Fruit fly (Drosophila melanogaster) whole organism, embryonic: ENCODE measurements around the gene CG33502.
A peak's percentile ranks its signal among the peaks of the same experiment; 100 is the strongest.

Experiments used
- Atf3 ChIP-seq: fragments of 200-800 bp; sonication (Bioruptor generic); optimal IDR thresholded peaks from 3 replicates; lab custom pipeline; 2016; ENCODE audit warnings: missing biosample characterization, missing genetic modification characterization
- Bdp1 ChIP-seq: fragments of 200-800 bp; sonication (Bioruptor generic); optimal IDR thresholded peaks from 3 replicates; lab custom pipeline; 2016; ENCODE audit warnings: missing biosample characterization, missing genetic modification characterization
- Bteb2 ChIP-seq: fragments of 200-800 bp; sonication (Bioruptor generic); optimal IDR thresholded peaks from 2 replicates; lab custom pipeline; 2016; ENCODE audit warnings: missing biosample characterization, missing genetic modification characterization
- CG10209 ChIP-seq: fragments of 200-800 bp; sonication (Bioruptor generic); optimal IDR thresholded peaks from 3 replicates; lab custom pipeline; 2017; ENCODE audit warnings: missing biosample characterization, mild to moderate bottlenecking, missing genetic modification characterization, missing genetic modification reagents
- CG11247 ChIP-seq: fragments of 200-800 bp; sonication (Bioruptor generic); IDR thresholded peaks from 2 replicates; pipeline ENCODE4 v1.3.6; 2022; ENCODE audit warnings: missing biosample characterization, missing genetic modification characterization
- CG11504 ChIP-seq: fragments of 200-800 bp; sonication (Bioruptor generic); optimal IDR thresholded peaks from 3 replicates; lab custom pipeline; 2019; ENCODE audit warnings: missing biosample characterization, mild to moderate bottlenecking, missing genetic modification characterization, moderate library complexity
- CG12104 ChIP-seq: fragments of 200-800 bp; sonication (Bioruptor generic); optimal IDR thresholded peaks from 3 replicates; lab custom pipeline; 2016; ENCODE audit warnings: missing biosample characterization, missing genetic modification characterization
- CG12155 ChIP-seq: fragments of 200-800 bp; sonication (Bioruptor generic); optimal IDR thresholded peaks from 3 replicates; lab custom pipeline; 2016; ENCODE audit warnings: missing biosample characterization, missing genetic modification characterization
- CG13296 ChIP-seq: fragments of 200-800 bp; sonication (Bioruptor generic); optimal IDR thresholded peaks from 3 replicates; lab custom pipeline; 2018; ENCODE audit warnings: missing biosample characterization, mild to moderate bottlenecking, missing genetic modification characterization
- CG13424 ChIP-seq: fragments of 200-800 bp; sonication (Bioruptor generic); optimal IDR thresholded peaks from 2 replicates; lab custom pipeline; 2019; ENCODE audit warnings: missing biosample characterization, mild to moderate bottlenecking, missing genetic modification characterization, moderate library complexity
- CG31224 ChIP-seq: fragments of 200-800 bp; sonication (Bioruptor generic); IDR thresholded peaks from 2 replicates; pipeline ENCODE4 v1.3.6; 2022; ENCODE audit warnings: missing biosample characterization, missing genetic modification characterization
- CG3847 ChIP-seq: fragments of 200-800 bp; sonication (Bioruptor generic); IDR thresholded peaks from 2 replicates; pipeline ENCODE4 v1.3.6; 2022; ENCODE audit warnings: missing biosample characterization, missing genetic modification characterization
- CG4707 ChIP-seq: fragments of 200-800 bp; sonication (Bioruptor generic); optimal IDR thresholded peaks from 2 replicates; lab custom pipeline; 2018; ENCODE audit warnings: missing biosample characterization, mild to moderate bottlenecking, missing genetic modification characterization, moderate library complexity
- CG4820 ChIP-seq: fragments of 200-800 bp; sonication (Bioruptor generic); optimal IDR thresholded peaks from 3 replicates; lab custom pipeline; 2016; ENCODE audit warnings: missing biosample characterization, missing genetic modification characterization
- CG7987 ChIP-seq: fragments of 200-800 bp; sonication (Bioruptor generic); optimal IDR thresholded peaks from 2 replicates; lab custom pipeline; 2018; ENCODE audit warnings: missing biosample characterization, mild to moderate bottlenecking, missing genetic modification characterization, moderate library complexity
- CG8290 ChIP-seq, 3 experiments: fragments of 200-800 bp; sonication (Bioruptor generic); optimal IDR thresholded peaks; 2 replicates each; lab custom pipeline; 2016 to 2019; ENCODE audit warnings: missing biosample characterization in 3 of 3, missing genetic modification characterization in 3 of 3, mild to moderate bottlenecking in 2 of 3, moderate library complexity in 1 of 3
- CG8359 ChIP-seq: fragments of 200-800 bp; sonication (Bioruptor generic); optimal IDR thresholded peaks from 2 replicates; lab custom pipeline; 2017; ENCODE audit warnings: missing biosample characterization, mild to moderate bottlenecking, missing genetic modification characterization, borderline replicate concordance
- CG9609 ChIP-seq: fragments of 200-800 bp; sonication (Bioruptor generic); optimal IDR thresholded peaks from 3 replicates; lab custom pipeline; 2016; ENCODE audit warnings: missing biosample characterization, missing genetic modification characterization
- H15 ChIP-seq: fragments of 200-800 bp; sonication (Bioruptor generic); IDR thresholded peaks from 3 replicates; pipeline ENCODE4 v1.3.6; 2022; ENCODE audit warnings: missing biosample characterization, missing genetic modification characterization
- HLHmδ ChIP-seq: fragments of 200-800 bp; sonication (Bioruptor generic); optimal IDR thresholded peaks from 2 replicates; lab custom pipeline; 2018; ENCODE audit warnings: missing biosample characterization, mild to moderate bottlenecking, missing genetic modification characterization, moderate library complexity
- Hand ChIP-seq: fragments of 200-800 bp; sonication (Bioruptor generic); optimal IDR thresholded peaks from 2 replicates; lab custom pipeline; 2017; ENCODE audit warnings: mild to moderate bottlenecking, missing biosample characterization, missing genetic modification reagents, missing genetic modification characterization
- Hr3 ChIP-seq: fragments of 200-800 bp; sonication (Bioruptor generic); optimal IDR thresholded peaks from 3 replicates; lab custom pipeline; 2016; ENCODE audit warnings: missing biosample characterization, missing genetic modification characterization
- Hr39 ChIP-seq: fragments of >200 bp; optimal IDR thresholded peaks from 2 replicates; lab custom pipeline; 2017
- Hsf ChIP-seq: fragments of 200-800 bp; sonication (Bioruptor generic); optimal IDR thresholded peaks from 3 replicates; lab custom pipeline; 2016; ENCODE audit warnings: missing biosample characterization, missing genetic modification characterization
- Jarid2 ChIP-seq: fragments of 200-800 bp; sonication (Bioruptor generic); optimal IDR thresholded peaks from 3 replicates; lab custom pipeline; 2017; ENCODE audit warnings: mild to moderate bottlenecking, missing biosample characterization, missing genetic modification reagents, missing genetic modification characterization
- MESR4 ChIP-seq: fragments of 200-800 bp; sonication (Bioruptor generic); optimal IDR thresholded peaks from 2 replicates; lab custom pipeline; 2018; ENCODE audit warnings: missing biosample characterization, mild to moderate bottlenecking, missing genetic modification characterization, moderate library complexity
- Max ChIP-seq: fragments of 200-800 bp; sonication (Bioruptor generic); optimal IDR thresholded peaks from 2 replicates; lab custom pipeline; 2016; ENCODE audit warnings: missing biosample characterization, mild to moderate bottlenecking, missing genetic modification characterization
- Mes4 ChIP-seq: fragments of 200-800 bp; sonication (Bioruptor generic); optimal IDR thresholded peaks from 2 replicates; lab custom pipeline; 2016; ENCODE audit warnings: missing biosample characterization, missing genetic modification characterization
- Nf-YC ChIP-seq: fragments of 200-800 bp; optimal IDR thresholded peaks from 3 replicates; lab custom pipeline; 2019; ENCODE audit warnings: missing biosample characterization, mild to moderate bottlenecking, missing genetic modification characterization, moderate library complexity
- NfI ChIP-seq: fragments of 200-800 bp; sonication (Bioruptor generic); optimal IDR thresholded peaks from 3 replicates; lab custom pipeline; 2018; ENCODE audit warnings: missing biosample characterization, mild to moderate bottlenecking, missing genetic modification characterization, moderate library complexity
- Ptx1 ChIP-seq: fragments of 200-800 bp; sonication (Bioruptor generic); IDR thresholded peaks from 2 replicates; pipeline ENCODE4 v1.3.6; 2022; ENCODE audit warnings: missing biosample characterization, missing genetic modification characterization
- Sox100B ChIP-seq: fragments of 200-800 bp; sonication (Bioruptor generic); optimal IDR thresholded peaks from 3 replicates; lab custom pipeline; 2018; ENCODE audit warnings: missing biosample characterization, mild to moderate bottlenecking, missing genetic modification characterization
- Taf1 ChIP-seq: fragments of 200-800 bp; sonication (Bioruptor generic); IDR thresholded peaks from 2 replicates; pipeline ENCODE4 v1.3.6; 2022; ENCODE audit warnings: missing biosample characterization, missing genetic modification characterization
- dimm ChIP-seq: fragments of 200-800 bp; sonication (Bioruptor generic); IDR thresholded peaks from 2 replicates; pipeline ENCODE4 v1.3.6; 2022; ENCODE audit warnings: missing biosample characterization, missing genetic modification characterization
- emc ChIP-seq: fragments of 200-800 bp; sonication (Bioruptor generic); optimal IDR thresholded peaks from 2 replicates; lab custom pipeline; 2016; ENCODE audit warnings: missing biosample characterization, missing genetic modification characterization
- fd96Cb ChIP-seq: fragments of 200-800 bp; sonication (Bioruptor generic); optimal IDR thresholded peaks from 2 replicates; lab custom pipeline; 2018; ENCODE audit warnings: missing biosample characterization, mild to moderate bottlenecking, missing genetic modification characterization, moderate library complexity
- gcm2 ChIP-seq: fragments of 200-800 bp; sonication (Bioruptor generic); optimal IDR thresholded peaks from 2 replicates; lab custom pipeline; 2016; ENCODE audit warnings: missing biosample characterization, missing genetic modification characterization
- grn ChIP-seq: fragments of 200-800 bp; sonication (Bioruptor generic); optimal IDR thresholded peaks from 3 replicates; lab custom pipeline; 2017; ENCODE audit warnings: missing biosample characterization, missing genetic modification characterization
- ham ChIP-seq: fragments of 200-800 bp; sonication (Bioruptor generic); IDR thresholded peaks from 2 replicates; pipeline ENCODE4 v1.3.6; 2022; ENCODE audit warnings: missing biosample characterization, missing genetic modification characterization
- hth ChIP-seq: fragments of >200 bp; optimal IDR thresholded peaks from 2 replicates; lab custom pipeline; 2017; ENCODE audit warnings: inconsistent platforms
- lmd ChIP-seq: fragments of 200-800 bp; sonication (Bioruptor generic); IDR thresholded peaks from 2 replicates; pipeline ENCODE4 v1.3.6; 2022; ENCODE audit warnings: missing biosample characterization, missing genetic modification characterization
- lov ChIP-seq, 2 experiments: fragments of 200-800 bp in 1 of 2; fragments of >200 bp in 1 of 2; sonication (Bioruptor generic) in 1 of 2; IDR thresholded peaks in 1 of 2; optimal IDR thresholded peaks in 1 of 2; 2 replicates in 1 of 2; 3 replicates in 1 of 2; pipeline versions ENCODE4 v1.3.6 to Lab custom; 2017 to 2022; ENCODE audit warnings: missing biosample characterization in 1 of 2, missing genetic modification characterization in 1 of 2
- pita ChIP-seq: fragments of 200-800 bp; sonication (Bioruptor generic); optimal IDR thresholded peaks from 2 replicates; lab custom pipeline; 2017; ENCODE audit warnings: missing biosample characterization, mild to moderate bottlenecking, missing genetic modification characterization
- ro ChIP-seq: fragments of 200-800 bp; sonication (Bioruptor generic); IDR thresholded peaks from 2 replicates; pipeline ENCODE4 v1.3.6; 2022; ENCODE audit warnings: missing biosample characterization, missing genetic modification characterization
- salm ChIP-seq: fragments of 200-800 bp; sonication (Bioruptor generic); optimal IDR thresholded peaks from 2 replicates; lab custom pipeline; 2018; ENCODE audit warnings: missing biosample characterization, mild to moderate bottlenecking, missing genetic modification characterization
- schlank ChIP-seq: fragments of 200-800 bp; sonication (Bioruptor generic); optimal IDR thresholded peaks from 2 replicates; lab custom pipeline; 2018; ENCODE audit warnings: missing biosample characterization, mild to moderate bottlenecking, missing genetic modification characterization
- sens-2 ChIP-seq: fragments of 200-800 bp; sonication (Bioruptor generic); IDR thresholded peaks from 2 replicates; pipeline ENCODE4 v1.3.6; 2022; ENCODE audit warnings: missing biosample characterization, missing genetic modification characterization
- slp2 ChIP-seq: fragments of 200-800 bp; sonication (Bioruptor generic); optimal IDR thresholded peaks from 2 replicates; lab custom pipeline; 2016; ENCODE audit warnings: missing biosample characterization, missing genetic modification characterization
- tin ChIP-seq: fragments of 200-800 bp; sonication (Bioruptor generic); optimal IDR thresholded peaks from 3 replicates; lab custom pipeline; 2016; ENCODE audit warnings: missing biosample characterization, missing genetic modification characterization
- unc-4 ChIP-seq: fragments of 200-800 bp; sonication (Bioruptor generic); IDR thresholded peaks from 2 replicates; pipeline ENCODE4 v1.3.6; 2022; ENCODE audit warnings: missing biosample characterization, missing genetic modification characterization; ENCODE audit not compliant: partially characterized antibody
- yki ChIP-seq: fragments of >200 bp; optimal IDR thresholded peaks from 3 replicates; lab custom pipeline; 2018

The CG33502 gene

dm6 chrX:21631452-21631851 is 20.1 kb upstream of the CG33502 start (continued):
- peak; percentile 59 for TF ChIP-seq Nf-YC (tag; lab: Kevin White, UChicago)
- 0 out of 2 replicates have a peak, but pooled peaks have one; percentile 18 for TF ChIP-seq CG31224 (GFP tag; lab: Robert Waterston, UW)
- TF ChIP-seq CG9609 = peak; percentile 60
- peak; percentile 46 for TF ChIP-seq CG8359 (GFP tag; lab: Kevin White, UChicago)
- TF ChIP-seq HLHmδ (GFP tag; lab: Kevin White, UChicago) = no peak
- TF ChIP-seq fd96Cb (tag; lab: Kevin White, UChicago) = peak; percentile 79
- TF ChIP-seq Ptx1 = peak; percentile 48
- TF ChIP-seq tin (GFP tag; lab: Kevin White, UChicago) = peak; percentile 71
- TF ChIP-seq CG7987 (GFP tag; lab: Kevin White, UChicago) = no peak
- TF ChIP-seq H15 (GFP tag; lab: Robert Waterston, UW) = no peak
- TF ChIP-seq Hr39 (lab: Kevin White, UChicago) = no peak
- TF ChIP-seq Atf3 (GFP tag; lab: Kevin White, UChicago) = peak; percentile 18
- TF ChIP-seq lov (optimal IDR thresholded peaks at IDR 0.05; lab: Kevin White, UChicago) = no peak
- TF ChIP-seq lov (GFP tag; IDR thresholded peaks at IDR 0.05; lab: Robert Waterston, UW) = no peak
- TF ChIP-seq yki = no peak
- TF ChIP-seq emc = peak; percentile 6
- TF ChIP-seq Jarid2 (GFP tag; lab: Kevin White, UChicago) = peak; percentile 7
- no peak for TF ChIP-seq dimm
- no peak for TF ChIP-seq MESR4 (GFP tag; lab: Kevin White, UChicago)
- no peak for TF ChIP-seq Taf1 (GFP tag; lab: Robert Waterston, UW)
- peak; percentile 50 for TF ChIP-seq CG4707 (GFP tag; lab: Kevin White, UChicago)
- TF ChIP-seq gcm2 (GFP tag; lab: Kevin White, UChicago) = no peak
- TF ChIP-seq ham = no peak
- no peak; the same call in 1 of the 2 replicates for TF ChIP-seq lmd (GFP tag; lab: Robert Waterston, UW)
- TF ChIP-seq hth (lab: Kevin White, UChicago) = no peak
- no peak for TF ChIP-seq Bdp1 (GFP tag; lab: Kevin White, UChicago)
- TF ChIP-seq slp2 (GFP tag; lab: Kevin White, UChicago) = peak; percentile 52
- peak; percentile 31 for TF ChIP-seq Mes4 (GFP tag; lab: Kevin White, UChicago)
- peak; percentile 67 for TF ChIP-seq salm
- TF ChIP-seq CG10209 (GFP tag; lab: Kevin White, UChicago) = peak; percentile 64
- no peak; the same call in 1 of the 2 replicates for TF ChIP-seq CG3847 (GFP tag; lab: Robert Waterston, UW)
- no peak for TF ChIP-seq unc-4 (GFP tag; lab: Robert Waterston, UW)
- TF ChIP-seq CG4820 (GFP tag; lab: Kevin White, UChicago) = peak; percentile 74
- TF ChIP-seq CG11247 (GFP tag; lab: Robert Waterston, UW) = no peak
- TF ChIP-seq pita (GFP tag; lab: Kevin White, UChicago) = no peak
- peak; percentile 15 for TF ChIP-seq CG12155 (GFP tag; lab: Kevin White, UChicago)
- no peak for TF ChIP-seq grn (GFP tag; lab: Kevin White, UChicago)
- TF ChIP-seq CG11504 (tag; lab: Kevin White, UChicago) = peak; percentile 79
- no peak for TF ChIP-seq CG12104 (GFP tag; lab: Kevin White, UChicago)
- peak; percentile 26 for TF ChIP-seq schlank (tag; lab: Kevin White, UChicago)
- peak; percentile 67 for TF ChIP-seq NfI
- TF ChIP-seq ro (GFP tag; lab: Robert Waterston, UW) = no peak; the same call in 1 of the 2 replicates
- TF ChIP-seq Hsf = peak; percentile 77
- TF ChIP-seq Hand (GFP tag; lab: Kevin White, UChicago) = no peak
- TF ChIP-seq CG8290 (GFP tag; optimal IDR thresholded peaks at IDR 0.05; lab: Kevin White, UChicago) = peak; percentile 32
- TF ChIP-seq CG8290 (tag; optimal IDR thresholded peaks at IDR 0.05; lab: Kevin White, UChicago) = peak in 1 of 2 experiments; percentile 31
- peak; percentile 81 for TF ChIP-seq CG13424 (tag; lab: Kevin White, UChicago)
- TF ChIP-seq sens-2 = no peak
- peak; percentile 70 for TF ChIP-seq Max (GFP tag; lab: Kevin White, UChicago)
- TF ChIP-seq Bteb2 (GFP tag; lab: Kevin White, UChicago) = no peak
- TF ChIP-seq Sox100B (GFP tag; lab: Kevin White, UChicago) = peak; percentile 73
- peak; percentile 64 for TF ChIP-seq CG13296 (GFP tag; lab: Kevin White, UChicago)
- peak; percentile 63 for TF ChIP-seq Hr3
